Fruit fly (Drosophila melanogaster) whole organism: ENCODE measurements around the gene Ir68b.

ENCODE experiments used
- CG8478 ChIP-seq: fragments of >200 bp; optimal IDR thresholded peaks from 2 replicates; lab custom pipeline; 2018; ENCODE audit warnings: inconsistent platforms
- Dll ChIP-seq: fragments of >200 bp; optimal IDR thresholded peaks from 2 replicates; lab custom pipeline; 2017
- EcR ChIP-seq, 2 experiments: fragments of >200 bp; optimal IDR thresholded peaks; 2 replicates each; lab custom pipeline; 2017; ENCODE audit warnings: missing biosample characterization in 2 of 2, missing genetic modification characterization in 2 of 2, missing genetic modification reagents in 2 of 2
- pan ChIP-seq: fragments of >200 bp; optimal IDR thresholded peaks from 2 replicates; lab custom pipeline; 2017
- psq ChIP-seq: fragments of >200 bp; optimal IDR thresholded peaks from 2 replicates; lab custom pipeline; 2017
- usp ChIP-seq: fragments of >200 bp; optimal IDR thresholded peaks from 2 replicates; lab custom pipeline; 2017; ENCODE audit warnings: missing biosample characterization, missing genetic modification characterization, mixed read lengths

The Ir68b gene

DNA sequence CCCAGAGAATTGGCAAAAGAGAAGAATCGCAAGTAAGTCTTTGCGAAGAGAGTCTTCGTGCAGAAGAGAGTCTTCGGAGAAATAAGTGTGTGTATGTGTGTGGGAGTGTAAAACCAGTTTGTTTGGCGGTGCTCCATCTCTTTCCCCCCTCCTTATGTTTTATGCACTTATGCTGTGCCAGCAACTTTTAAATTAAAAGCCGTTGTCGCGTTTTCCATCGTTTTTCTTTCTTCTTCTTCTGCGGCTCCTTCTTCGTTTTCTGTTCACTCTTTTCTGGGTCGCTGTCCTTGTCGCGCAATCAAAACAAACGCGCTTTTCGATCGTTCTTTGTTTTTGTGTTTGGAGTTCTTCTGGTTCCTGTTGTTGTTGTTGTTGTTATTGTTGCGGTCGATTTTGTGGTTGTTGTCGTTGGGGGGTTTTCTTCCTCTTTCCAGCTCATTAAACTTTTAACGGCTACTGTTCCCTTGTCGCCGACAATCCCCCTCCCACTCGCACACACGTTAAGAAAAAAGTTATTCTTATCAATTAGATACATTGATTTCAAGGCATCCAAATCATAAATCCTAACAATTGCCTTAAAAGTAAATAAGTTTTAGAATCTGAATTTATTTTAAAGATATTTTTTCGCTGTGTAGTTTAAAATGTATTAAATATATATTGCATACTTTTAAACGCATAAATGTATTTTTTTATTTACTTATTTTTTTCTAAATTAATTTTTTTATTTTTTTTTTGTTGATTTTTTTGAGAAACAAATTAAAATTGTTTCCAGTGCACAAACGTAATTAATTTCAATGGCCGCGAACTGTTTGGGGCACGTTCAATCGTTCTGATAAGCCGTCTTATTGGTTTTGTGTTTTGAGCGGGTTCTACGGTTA is 15.9 kb downstream of the Ir68b start:
- TF ChIP-seq pan (lab: Kevin White, UChicago) (no peak), EcR (GFP tag; optimal IDR thresholded peaks at IDR 0.05; lab: Kevin White, UChicago) (peak in 1 of 2 experiments; percentile 77)

DNA sequence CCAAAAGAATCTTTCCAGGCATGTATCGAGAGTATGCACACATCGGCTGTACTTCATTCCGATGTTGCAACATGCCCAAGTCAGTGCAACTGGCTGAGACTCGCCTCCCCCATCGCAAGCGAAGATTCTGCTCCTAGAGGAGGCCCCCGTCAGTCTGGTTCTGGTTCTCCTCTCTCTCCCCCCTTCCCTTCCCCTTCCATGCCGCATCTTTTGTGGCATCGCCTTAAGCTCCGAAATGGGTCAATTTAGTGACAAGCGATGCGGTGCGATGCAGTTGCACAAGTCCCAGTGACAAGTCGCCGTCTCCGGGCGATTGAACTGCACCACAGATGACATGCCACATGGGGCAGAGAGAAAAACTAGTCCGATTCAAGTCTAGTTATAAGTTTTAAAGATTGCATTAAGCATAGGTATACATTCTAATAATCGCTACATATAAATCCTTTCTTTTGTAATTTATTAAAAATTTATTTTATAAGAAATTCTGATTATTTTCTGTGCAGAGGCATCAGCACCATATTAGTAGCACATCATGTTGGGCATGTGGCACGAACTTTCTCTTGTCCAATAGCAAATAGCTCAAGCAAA is 18.1 kb downstream of the Ir68b start:
- TF ChIP-seq CG8478 (no peak), EcR (GFP tag; optimal IDR thresholded peaks at IDR 0.05; lab: Kevin White, UChicago) (no peak), pan (lab: Kevin White, UChicago) (no peak), Dll (no peak), usp (GFP tag; lab: Kevin White, UChicago) (no peak), psq (no peak)

DNA sequence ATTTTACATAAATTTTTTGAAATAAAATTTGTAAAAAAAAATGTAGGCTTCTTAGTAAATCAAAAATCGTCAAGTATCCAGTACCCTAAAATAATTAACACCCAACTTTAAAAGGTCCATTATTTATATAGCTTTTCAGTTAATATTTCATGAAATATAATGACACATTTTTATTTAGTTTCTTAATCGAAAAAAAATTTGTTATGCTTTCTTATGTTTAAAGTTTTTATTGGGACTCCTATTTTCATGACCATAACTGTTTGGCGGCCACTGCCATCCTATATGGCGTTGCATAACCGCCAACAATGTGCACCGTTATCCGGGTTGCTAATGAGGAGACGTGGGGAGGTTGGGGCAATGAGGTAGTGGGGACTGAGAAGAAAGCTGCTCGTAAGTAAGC is 18.7 kb downstream of the Ir68b start:
- no peak for TF ChIP-seq CG8478
- TF ChIP-seq Dll, result no peak
- no peak for TF ChIP-seq EcR (GFP tag; optimal IDR thresholded peaks at IDR 0.05; lab: Kevin White, UChicago)
- TF ChIP-seq psq, result no peak
- no peak for TF ChIP-seq usp (GFP tag; lab: Kevin White, UChicago)
- no peak for TF ChIP-seq pan (lab: Kevin White, UChicago)

DNA sequence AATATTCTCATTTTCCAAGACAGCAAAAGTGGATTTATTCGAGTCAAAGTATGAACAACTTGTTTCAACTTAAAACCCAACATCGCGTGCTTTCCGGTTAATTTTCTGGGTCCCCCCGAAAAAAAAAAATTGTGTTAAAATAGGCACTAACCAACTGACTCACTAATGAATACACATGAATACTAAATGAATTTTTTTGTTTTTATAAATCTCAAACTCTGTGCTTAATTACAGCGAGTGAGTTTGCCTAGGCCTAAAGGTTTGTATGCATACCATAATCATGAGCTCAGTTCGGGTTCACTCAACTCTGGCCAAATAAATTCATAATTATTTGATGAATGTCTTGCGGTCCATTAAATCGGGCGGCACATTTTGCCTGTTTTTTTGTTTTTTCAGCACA is 19.8 kb downstream of the Ir68b start:
- TF ChIP-seq usp (GFP tag; lab: Kevin White, UChicago) (no peak), Dll (no peak), psq (no peak), pan (lab: Kevin White, UChicago) (no peak), EcR (GFP tag; optimal IDR thresholded peaks at IDR 0.05; lab: Kevin White, UChicago) (no peak), CG8478 (no peak)

DNA sequence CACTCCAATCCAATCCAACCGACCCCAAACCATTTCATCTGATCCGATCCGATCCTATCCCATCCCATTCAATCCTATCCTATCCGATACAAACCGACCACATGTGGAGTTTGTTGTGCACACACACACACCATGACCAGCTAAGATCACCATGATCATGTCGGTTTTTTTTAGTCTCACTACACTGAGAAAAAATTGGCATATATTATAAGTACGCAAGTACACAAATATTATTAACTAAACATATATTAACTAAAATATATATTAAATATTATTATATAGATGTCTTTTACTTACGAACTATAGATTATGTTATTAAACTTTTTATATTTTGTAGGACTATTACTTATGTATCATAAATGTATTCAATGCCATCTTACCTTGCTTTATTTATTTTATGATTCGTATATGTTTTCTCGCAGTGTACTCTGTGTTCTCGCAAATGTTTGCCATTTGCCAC is 25.2 kb downstream of the Ir68b start:
- TF ChIP-seq EcR (GFP tag; optimal IDR thresholded peaks at IDR 0.05; lab: Kevin White, UChicago) (no peak), Dll (no peak), pan (lab: Kevin White, UChicago) (no peak), CG8478 (no peak), usp (GFP tag; lab: Kevin White, UChicago) (no peak), psq (no peak)

DNA sequence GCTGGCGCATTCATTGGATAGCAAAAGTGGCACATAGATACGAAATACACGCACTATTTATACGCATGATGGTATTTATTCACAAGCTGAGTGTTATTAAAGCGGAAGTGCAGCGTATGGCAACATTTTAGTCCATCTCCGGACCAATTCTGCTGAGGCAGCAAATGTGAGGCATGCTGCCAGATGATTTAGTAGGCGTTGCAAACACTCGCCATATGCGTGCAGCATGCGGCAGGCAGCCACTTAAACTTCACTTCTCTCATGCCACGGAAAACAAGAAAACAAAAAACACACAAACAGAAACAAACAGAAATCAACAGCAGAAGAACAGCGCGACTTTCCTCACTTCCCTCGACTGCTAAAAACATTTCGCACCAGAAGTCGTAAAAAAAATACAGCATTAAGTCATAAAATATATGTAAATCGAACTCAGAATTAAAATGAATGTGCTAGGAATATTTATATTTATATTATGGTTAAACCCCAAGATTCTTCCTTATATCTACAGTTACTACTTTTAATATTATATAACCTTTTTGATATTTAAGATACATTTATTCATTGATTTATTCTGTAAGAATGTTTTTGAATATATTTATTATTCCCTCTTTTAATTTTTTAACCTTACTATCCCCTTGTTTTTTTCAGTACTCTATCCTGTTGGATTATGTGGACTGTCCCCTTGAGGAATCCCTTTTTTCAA is 27.7 kb downstream of the Ir68b start:
- TF ChIP-seq Dll, result no peak
- no peak for TF ChIP-seq usp (GFP tag; lab: Kevin White, UChicago)
- TF ChIP-seq EcR (GFP tag; optimal IDR thresholded peaks at IDR 0.05; lab: Kevin White, UChicago), result no peak
- no peak for TF ChIP-seq psq
- TF ChIP-seq pan (lab: Kevin White, UChicago), result no peak
- TF ChIP-seq CG8478, result no peak

DNA sequence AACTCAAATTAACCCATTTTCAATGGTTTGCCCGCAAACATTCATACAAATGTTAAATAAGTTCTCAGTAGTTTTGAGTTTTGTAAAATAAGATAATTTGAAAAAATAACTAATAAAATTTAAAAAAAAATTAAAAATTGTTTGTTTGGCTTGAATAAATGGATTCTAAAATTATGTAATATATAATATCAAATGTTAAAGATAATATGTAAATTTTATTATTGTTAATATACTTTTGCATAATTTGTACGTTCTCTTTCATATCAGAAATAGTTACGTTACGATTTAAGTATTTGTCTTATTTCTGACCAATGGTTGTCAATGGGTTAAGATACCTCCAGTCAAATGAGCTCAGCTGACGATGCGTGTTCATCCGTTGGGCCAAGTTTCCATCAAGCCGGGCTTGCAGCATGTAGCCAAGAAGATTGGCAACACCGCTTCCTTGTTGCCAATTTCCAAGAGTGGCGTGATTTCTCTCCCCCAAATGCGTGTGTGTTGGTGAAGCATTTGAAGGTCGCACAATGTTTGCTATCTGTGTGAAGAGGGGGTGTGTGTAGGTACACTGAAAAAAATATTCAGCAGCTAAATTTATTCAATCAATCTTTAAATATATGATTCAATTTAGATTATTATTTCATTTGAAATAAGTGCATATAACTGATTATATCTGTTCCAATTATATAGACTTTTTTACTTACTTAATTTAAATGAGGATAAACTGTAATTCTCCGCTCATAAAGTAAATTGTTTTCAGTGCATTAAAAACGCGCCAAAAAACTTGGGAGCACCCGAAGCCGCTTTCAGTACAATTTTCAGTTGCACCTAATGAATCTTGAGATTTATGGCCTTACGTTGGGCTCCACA is 30.2 kb downstream of the Ir68b start:
- TF ChIP-seq pan (lab: Kevin White, UChicago) (no peak), CG8478 (no peak), usp (GFP tag; lab: Kevin White, UChicago) (no peak), EcR (GFP tag; optimal IDR thresholded peaks at IDR 0.05; lab: Kevin White, UChicago) (no peak), Dll (no peak), psq (no peak)

DNA sequence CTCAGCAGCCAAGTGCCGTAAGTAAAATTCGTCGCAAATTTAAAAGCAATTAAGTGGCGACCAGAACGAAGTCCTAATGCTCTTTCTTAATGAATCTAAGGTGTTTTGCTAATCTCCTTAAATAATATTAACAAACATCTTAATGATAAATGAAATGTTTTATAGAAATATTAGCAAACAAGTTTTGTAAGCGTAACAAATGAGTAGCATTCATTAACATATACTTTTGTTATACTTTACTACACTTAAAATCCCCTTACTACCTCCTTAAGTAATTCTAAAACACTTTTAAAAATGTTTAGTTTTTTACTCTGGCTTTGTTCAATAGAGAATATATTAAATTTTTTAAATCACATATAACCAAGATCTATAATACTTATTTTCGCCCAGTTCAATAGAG is 31.2 kb downstream of the Ir68b start:
- TF ChIP-seq psq, result no peak
- TF ChIP-seq pan (lab: Kevin White, UChicago), result no peak
- no peak for TF ChIP-seq CG8478
- no peak for TF ChIP-seq EcR (GFP tag; optimal IDR thresholded peaks at IDR 0.05; lab: Kevin White, UChicago)
- TF ChIP-seq Dll, result no peak
- no peak for TF ChIP-seq usp (GFP tag; lab: Kevin White, UChicago)

DNA sequence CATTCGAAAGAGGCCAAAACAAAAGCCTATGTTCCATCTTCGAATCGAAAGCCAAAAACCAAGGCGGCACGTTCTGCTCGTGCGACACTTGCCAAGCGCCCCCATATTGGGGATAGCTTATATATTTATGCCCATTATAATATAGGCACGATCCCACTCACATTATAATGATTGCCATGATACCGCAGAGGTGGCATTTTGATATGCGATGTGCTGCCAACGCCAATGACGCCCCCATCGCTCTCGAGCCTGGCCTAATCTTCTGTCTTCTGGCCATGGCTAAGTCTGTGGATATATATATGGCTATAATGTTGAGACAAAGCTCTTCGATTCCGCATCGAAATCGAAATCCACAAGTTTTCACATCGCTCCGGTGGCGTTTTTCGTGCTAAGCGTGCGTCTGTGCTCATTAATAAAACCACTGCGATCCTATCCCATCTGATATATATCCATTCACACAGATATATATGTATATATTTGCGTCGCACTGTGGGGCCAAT is 34.3 kb downstream of the Ir68b start:
- no peak for TF ChIP-seq pan (lab: Kevin White, UChicago)
- no peak for TF ChIP-seq CG8478
- no peak for TF ChIP-seq EcR (GFP tag; optimal IDR thresholded peaks at IDR 0.05; lab: Kevin White, UChicago)
- no peak for TF ChIP-seq psq
- no peak for TF ChIP-seq Dll
- no peak for TF ChIP-seq usp (GFP tag; lab: Kevin White, UChicago)

DNA sequence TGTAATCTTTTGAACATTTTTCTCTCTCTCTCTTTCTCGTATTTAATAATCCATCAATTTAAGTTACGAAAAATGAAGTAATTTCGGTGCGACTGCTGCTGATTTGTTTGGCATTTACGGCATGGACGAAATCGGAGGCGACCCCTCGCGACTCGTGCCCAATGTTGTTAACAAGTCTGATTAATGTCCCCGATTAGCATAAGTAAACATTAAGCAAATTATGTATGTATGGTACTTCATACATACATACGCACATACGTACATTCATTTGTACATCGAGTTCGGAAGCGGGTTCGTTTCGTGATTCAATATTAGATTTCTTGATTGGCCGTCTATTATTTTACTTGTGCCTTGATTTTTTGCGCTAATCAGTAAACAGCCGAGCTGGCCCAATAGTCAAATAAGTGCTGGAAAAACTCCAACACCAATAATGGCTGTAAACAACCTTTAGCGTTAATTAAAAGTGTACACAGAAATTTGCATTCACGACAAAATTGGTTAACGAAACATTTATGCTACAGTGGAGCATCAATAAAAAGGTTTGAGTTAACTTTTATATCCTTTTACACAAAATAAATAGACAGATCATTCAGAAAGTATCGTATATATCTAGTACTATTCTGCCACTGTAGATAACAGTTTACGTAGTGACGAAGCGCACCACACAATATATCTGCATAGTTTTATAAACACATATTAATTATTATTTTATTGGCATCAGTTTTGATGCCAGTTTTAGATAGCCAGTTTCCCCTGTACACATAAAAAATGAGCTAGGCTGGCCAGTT is 36.1 kb downstream of the Ir68b start:
- TF ChIP-seq EcR (GFP tag; optimal IDR thresholded peaks at IDR 0.05; lab: Kevin White, UChicago) (no peak), Dll (no peak), CG8478 (no peak), psq (no peak), usp (GFP tag; lab: Kevin White, UChicago) (no peak), pan (lab: Kevin White, UChicago) (no peak)
